Fruit fly (Drosophila melanogaster): ENCODE measurements around the gene Tsp68C.

DNA sequence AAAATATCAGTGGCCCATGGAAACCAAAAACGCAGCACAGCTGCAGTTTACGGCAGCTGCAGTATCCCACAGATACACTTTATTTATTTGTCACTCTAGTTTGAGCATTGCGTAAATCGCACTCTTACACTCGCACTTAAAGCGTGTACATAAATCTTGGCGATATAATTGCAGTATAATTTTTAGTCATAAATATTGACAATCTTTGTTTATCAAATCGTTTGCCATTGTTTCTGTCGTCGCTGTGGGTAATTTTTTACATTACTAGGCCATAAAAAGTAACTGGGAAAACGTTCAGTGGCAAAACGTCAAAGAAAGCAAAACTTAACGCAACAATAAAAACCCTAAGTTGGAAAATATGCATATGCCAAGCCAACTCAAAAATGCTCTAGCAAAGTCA lies 34.4 kb downstream of the Tsp68C start:
- TF ChIP-seq CG32121 (GFP tag; IDR thresholded peaks at IDR 0.05) (peak; percentile 64), CG12605 (GFP tag; IDR thresholded peaks at IDR 0.05) (no peak), CG34367 (tag; optimal IDR thresholded peaks at IDR 0.05) (no peak)

Data from whole organism, pupa.